Worm (Caenorhabditis elegans): Measurements from ENCODE around the gene nhr-36.

DNA sequence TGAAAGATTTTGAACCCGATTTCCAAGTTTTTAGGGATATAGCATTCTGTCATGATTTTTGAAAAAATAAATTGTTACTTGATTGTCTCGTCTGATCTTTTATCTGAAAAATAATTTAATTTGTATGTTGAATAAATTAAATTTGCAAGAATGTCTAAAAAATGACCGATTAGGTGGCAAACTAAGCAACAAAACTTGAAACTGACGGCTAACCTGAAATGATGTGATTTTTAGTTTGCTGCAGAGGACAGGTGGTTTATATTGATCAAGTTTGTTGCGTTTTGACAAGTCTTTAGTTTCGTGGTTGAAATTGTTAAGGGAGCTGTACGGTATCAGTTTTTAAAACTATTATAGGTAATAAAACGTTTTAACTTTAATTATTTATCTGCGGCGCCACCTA, 3.9 kb downstream of the nhr-36 start, which contains the start of gene F07C3.16:
- TF ChIP-seq nfya-1 (tag; optimal IDR thresholded peaks at IDR 0.05; ENCODE audit: insufficient read depth) (no peak), mml-1 (tag; optimal IDR thresholded peaks at IDR 0.05) (no peak), nhr-237 (tag; optimal IDR thresholded peaks at IDR 0.05) (no peak), elt-1 (tag; optimal IDR thresholded peaks at IDR 0.05) (no peak), ceh-82 (tag; optimal IDR thresholded peaks at IDR 0.05) (no peak), lin-15B (tag; optimal IDR thresholded peaks at IDR 0.05) (no peak), pqm-1 (tag; optimal IDR thresholded peaks at IDR 0.05) (no peak), lin-39 (tag; optimal IDR thresholded peaks at IDR 0.05) (no peak), pha-4 (tag; optimal IDR thresholded peaks at IDR 0.05) (no peak), unc-62 (GFP tag; optimal IDR thresholded peaks at IDR 0.05) (no peak), snpc-4 (tag; optimal IDR thresholded peaks at IDR 0.05) (no peak)

Data from whole organism, L3 larva.